Worm (Caenorhabditis elegans): ENCODE measurements around the gene pat-2.

Gene pat-2

DNA sequence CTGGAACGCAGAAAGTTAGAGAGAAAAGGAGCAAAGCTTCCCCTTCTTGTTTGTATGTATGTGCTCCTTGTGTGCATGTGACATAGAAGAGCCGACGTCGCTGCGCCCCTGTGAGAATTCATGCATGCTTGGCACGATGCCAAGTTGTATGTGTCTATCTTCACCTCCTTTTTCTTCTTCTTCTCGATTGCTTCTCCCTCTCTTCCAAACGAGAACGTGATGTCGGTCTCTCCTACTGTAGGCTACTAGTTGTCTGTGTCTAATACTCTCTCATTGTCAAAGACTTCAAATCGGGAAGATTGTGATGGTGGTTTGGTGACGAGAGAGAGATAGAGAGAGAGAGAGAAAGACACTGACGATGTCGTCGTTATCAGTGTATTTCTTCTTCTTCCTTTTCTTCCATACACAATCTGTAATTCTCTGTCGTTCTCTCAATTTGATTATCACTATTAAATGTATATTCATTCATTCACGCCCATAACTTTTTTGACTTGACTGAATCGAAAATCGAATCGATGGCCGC is 21.4 kb upstream of the pat-2 start (continued):
- TF ChIP-seq F55B11.4 (tag; optimal IDR thresholded peaks at IDR 0.05; ENCODE audit: borderline replicate concordance, insufficient read depth) = no peak
- TF ChIP-seq C17E4.6 (GFP tag; IDR thresholded peaks at IDR 0.05) = no peak
- peak; percentile 89 for TF ChIP-seq attf-5 (GFP tag; optimal IDR thresholded peaks at IDR 0.05)
- peak; percentile 23 for TF ChIP-seq ceh-27 (GFP tag; optimal IDR thresholded peaks at IDR 0.05)
- TF ChIP-seq aptf-3 (GFP tag; IDR thresholded peaks at IDR 0.05) = no peak
- TF ChIP-seq nhr-179 (tag; optimal IDR thresholded peaks at IDR 0.05) = no peak
- TF ChIP-seq B0035.1 (tag; optimal IDR thresholded peaks at IDR 0.05) = no peak
- no peak for TF ChIP-seq F23B12.7 (tag; optimal IDR thresholded peaks at IDR 0.05; ENCODE audit: insufficient read depth)
- TF ChIP-seq K11D2.4 (GFP tag; IDR thresholded peaks at IDR 0.05) = peak; percentile 74
- TF ChIP-seq hlh-12 (tag; optimal IDR thresholded peaks at IDR 0.05) = no peak
- no peak for TF ChIP-seq tbx-9 (tag; optimal IDR thresholded peaks at IDR 0.05; ENCODE audit: borderline replicate concordance)
- TF ChIP-seq zim-3 (tag; optimal IDR thresholded peaks at IDR 0.05) = no peak
- no peak for TF ChIP-seq ekl-4 (GFP tag; IDR thresholded peaks at IDR 0.05)
- TF ChIP-seq lin-26 (GFP tag; IDR thresholded peaks at IDR 0.05) = peak; percentile 69; the same call in 1 of the 2 replicates
- TF ChIP-seq ceh-58 (GFP tag; IDR thresholded peaks at IDR 0.05) = no peak
- TF ChIP-seq akir-1 (GFP tag; optimal IDR thresholded peaks at IDR 0.05) = no peak
- TF ChIP-seq let-526 (GFP tag; IDR thresholded peaks at IDR 0.05) = no peak
- no peak for TF ChIP-seq aptf-2 (GFP tag; conservative IDR thresholded peaks at IDR 0.05)
- TF ChIP-seq C06A6.2 (GFP tag; conservative IDR thresholded peaks at IDR 0.05) = peak; percentile 65
- TF ChIP-seq repo-1 (tag; optimal IDR thresholded peaks at IDR 0.05) = no peak
- TF ChIP-seq Y79H2A.3 (GFP tag; conservative IDR thresholded peaks at IDR 0.05) = no peak
- TF ChIP-seq efl-1 (GFP tag; optimal IDR thresholded peaks at IDR 0.05) = no peak
- no peak for TF ChIP-seq snpc-1.1 (tag; optimal IDR thresholded peaks at IDR 0.05; ENCODE audit: insufficient read depth)
- no peak for TF ChIP-seq Y67H2A.10 (GFP tag; conservative IDR thresholded peaks at IDR 0.05)
- TF ChIP-seq nhr-90 (tag; optimal IDR thresholded peaks at IDR 0.05) = peak; percentile 57
- TF ChIP-seq lin-54 (GFP tag; optimal IDR thresholded peaks at IDR 0.05) = peak; percentile 20
- no peak; the same call in 1 of the 2 replicates for TF ChIP-seq attf-3 (GFP tag; conservative IDR thresholded peaks at IDR 0.05)
- peak; percentile 71 for TF ChIP-seq chd-7 (tag; optimal IDR thresholded peaks at IDR 0.05)
- TF ChIP-seq D2030.7 (GFP tag; IDR thresholded peaks at IDR 0.05) = no peak
- TF ChIP-seq ztf-25 (GFP tag; IDR thresholded peaks at IDR 0.05) = no peak

DNA sequence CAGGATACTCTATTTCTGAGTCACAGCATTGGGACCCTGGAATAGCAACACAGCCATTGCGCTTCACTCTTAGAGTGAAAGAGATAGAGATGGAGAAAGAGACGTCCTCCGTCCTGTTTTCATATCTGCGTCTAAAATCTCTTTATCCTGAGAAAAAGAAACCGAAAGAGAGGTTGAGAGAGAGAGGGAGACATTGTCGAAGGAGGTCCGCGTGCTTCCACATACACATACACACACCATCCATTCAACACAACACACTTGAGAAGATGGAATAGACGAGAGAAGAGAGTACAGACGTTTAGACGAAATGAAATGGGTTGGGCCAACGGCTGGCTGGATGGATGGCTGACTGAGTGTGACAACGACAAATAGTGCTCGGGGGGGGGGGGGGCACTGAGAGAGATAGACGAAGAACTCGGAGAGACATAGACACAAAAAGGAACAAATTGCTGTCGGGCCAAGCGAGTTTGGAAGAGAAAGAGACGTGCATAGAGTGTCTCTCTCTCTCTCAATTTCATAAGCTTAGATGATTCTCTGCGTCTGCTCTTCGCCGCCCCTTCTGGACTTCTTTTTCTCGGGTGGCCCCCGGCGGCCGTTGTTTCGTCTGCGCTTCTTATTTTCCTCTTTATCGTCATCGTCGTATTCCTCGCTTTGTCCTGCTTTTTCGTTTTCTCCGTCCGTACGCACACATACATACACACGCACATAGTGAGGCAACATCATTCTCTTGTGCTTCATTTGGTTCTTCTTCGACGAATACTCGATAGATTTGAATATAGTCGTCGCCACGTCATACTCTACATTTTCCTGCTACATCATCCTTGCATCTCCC is 18.5 kb upstream of the pat-2 start, which contains the start of gene F54F2.6:
F54F2.6 (minus strand) TSS at position 738 of the 832 bp plus-strand sequence.
- no peak for TF ChIP-seq tbp1 (GFP tag; optimal IDR thresholded peaks at IDR 0.05)
- no peak for TF ChIP-seq snpc-1.1 (tag; optimal IDR thresholded peaks at IDR 0.05; ENCODE audit: insufficient read depth)
- no peak for TF ChIP-seq ztf-28 (GFP tag; IDR thresholded peaks at IDR 0.05)
- peak; percentile 42 for TF ChIP-seq ets-4 (GFP tag; optimal IDR thresholded peaks at IDR 0.05)
- TF ChIP-seq B0336.3 (GFP tag; IDR thresholded peaks at IDR 0.05) = peak; percentile 77
- peak; percentile 57 for TF ChIP-seq repo-1 (tag; optimal IDR thresholded peaks at IDR 0.05)
- 0 out of 2 replicates have a peak, but pooled peaks have one; percentile 50 for TF ChIP-seq nfyb-1 (GFP tag; IDR thresholded peaks at IDR 0.05)
- no peak for TF ChIP-seq unc-130 (GFP tag; optimal IDR thresholded peaks at IDR 0.05)
- TF ChIP-seq ZK185.1 (tag; optimal IDR thresholded peaks at IDR 0.05; ENCODE audit: poor library complexity, severe bottlenecking) = peak; percentile 52
- peak; percentile 91 for TF ChIP-seq somi-1 (GFP tag; optimal IDR thresholded peaks at IDR 0.05)
- TF ChIP-seq lsl-1 (GFP tag; optimal IDR thresholded peaks at IDR 0.05) = no peak
- peak; percentile 25 for TF ChIP-seq gei-17 (GFP tag; optimal IDR thresholded peaks at IDR 0.05)
- TF ChIP-seq rec-8 (tag; optimal IDR thresholded peaks at IDR 0.05) = no peak
- peak; percentile 81 for TF ChIP-seq atf-7 (tag; optimal IDR thresholded peaks at IDR 0.05)
- TF ChIP-seq hsf-1 (GFP tag; IDR thresholded peaks at IDR 0.05) = no peak
- TF ChIP-seq cebp-1 (GFP tag; IDR thresholded peaks at IDR 0.05) = peak; percentile 60
- TF ChIP-seq cebp-1 (tag; optimal IDR thresholded peaks at IDR 0.05) = peak; percentile 91
- TF ChIP-seq K11D2.4 (GFP tag; IDR thresholded peaks at IDR 0.05) = peak; percentile 73; the same call in 1 of the 2 replicates
- no peak for TF ChIP-seq attf-6 (GFP tag; IDR thresholded peaks at IDR 0.05)
- TF ChIP-seq mcd-1 (GFP tag; IDR thresholded peaks at IDR 0.05) = peak; percentile 59
